Worm (Caenorhabditis elegans): ENCODE results near the gene brc-2.
A peak's percentile ranks its signal among the peaks of the same experiment; 100 is the strongest.

The brc-2 gene

ce11 chrIII:6895166-6895565 lies 7.7 kb downstream of the brc-2 start (continued):
- TF ChIP-seq skn-1 (tag; optimal IDR thresholded peaks at IDR 0.05) (peak; percentile 29), lsy-2 (tag; optimal IDR thresholded peaks at IDR 0.05) (peak; percentile 74 to 91), ets-5 (GFP tag; IDR thresholded peaks at IDR 0.05) (no peak), lin-13 (GFP tag; optimal IDR thresholded peaks at IDR 0.05) (peak; percentile 18), egl-27 (tag; optimal IDR thresholded peaks at IDR 0.05) (no peak), ceh-82 (tag; optimal IDR thresholded peaks at IDR 0.05) (peak in 2 of 3 experiments; percentile 10 to 11), C04F5.9 (tag; optimal IDR thresholded peaks at IDR 0.05) (no peak), blmp-1 (tag; optimal IDR thresholded peaks at IDR 0.05) (peak; percentile 60), rnt-1 (tag; optimal IDR thresholded peaks at IDR 0.05) (peak; percentile 81), tbx-2 (tag; optimal IDR thresholded peaks at IDR 0.05) (peak; percentile 77), unc-30 (tag; optimal IDR thresholded peaks at IDR 0.05) (no peak), nhr-12 (tag; optimal IDR thresholded peaks at IDR 0.05) (no peak), nhr-19 (GFP tag; conservative IDR thresholded peaks at IDR 0.05) (peak; percentile 85), grh-1 (GFP tag; IDR thresholded peaks at IDR 0.05) (peak; percentile 44; the same call in 1 of the 2 replicates), sptf-1 (tag; optimal IDR thresholded peaks at IDR 0.05) (no peak), nhr-20 (tag; optimal IDR thresholded peaks at IDR 0.05) (peak; percentile 87), C34B4.2 (tag; optimal IDR thresholded peaks at IDR 0.05) (no peak), mab-9 (GFP tag; IDR thresholded peaks at IDR 0.05) (no peak), pax-3 (tag; optimal IDR thresholded peaks at IDR 0.05) (no peak), lin-39 (tag; optimal IDR thresholded peaks at IDR 0.05) (peak; percentile 63), fkh-4 (tag; optimal IDR thresholded peaks at IDR 0.05; ENCODE audit: borderline replicate concordance) (no peak), alr-1 (tag; optimal IDR thresholded peaks at IDR 0.05; ENCODE audit: borderline replicate concordance) (no peak)

ce11 chrIII:6891560-6891959 lies 11.3 kb downstream of the brc-2 start, which contains the start of gene K04C2.5:
TSS of gene K04C2.5 (minus strand) at chrIII:6891660.
- TF ChIP-seq nhr-77 (tag; optimal IDR thresholded peaks at IDR 0.05) (no peak), jun-1 (tag; optimal IDR thresholded peaks at IDR 0.05) (no peak), fkh-10 (GFP tag; optimal IDR thresholded peaks at IDR 0.05) (no peak), mab-9 (GFP tag; IDR thresholded peaks at IDR 0.05) (no peak), lin-13 (GFP tag; optimal IDR thresholded peaks at IDR 0.05) (no peak), sptf-1 (tag; optimal IDR thresholded peaks at IDR 0.05) (no peak), ceh-8 (GFP tag; optimal IDR thresholded peaks at IDR 0.05) (no peak)

ce11 chrIII:6888999-6889824 lies 13.7 kb downstream of the brc-2 start, which contains the start of the genes brd-1 and K04C2.2:
TSS of gene brd-1 (minus strand) at chrIII:6889504.
TSS of gene K04C2.2 (plus strand) at chrIII:6889774.
- TF ChIP-seq blmp-1 (tag; optimal IDR thresholded peaks at IDR 0.05) (peak; percentile 42), nhr-71 (tag; optimal IDR thresholded peaks at IDR 0.05) (peak; percentile 24), ceh-63 (GFP tag; optimal IDR thresholded peaks at IDR 0.05) (no peak), lsy-2 (tag; optimal IDR thresholded peaks at IDR 0.05) (peak in 1 of 2 experiments; percentile 63), lin-35 (GFP tag; optimal IDR thresholded peaks at IDR 0.05) (peak; percentile 57 to 87), ets-5 (GFP tag; IDR thresholded peaks at IDR 0.05) (no peak), F16B12.6 (tag; optimal IDR thresholded peaks at IDR 0.05) (peak; percentile 79), efl-1 (optimal IDR thresholded peaks at IDR 0.05) (peak in 1 of 2 experiments; percentile 74), efl-1 (GFP tag; optimal IDR thresholded peaks at IDR 0.05 in 1 of 2) (peak; percentile 80 to 97), nhr-20 (tag; optimal IDR thresholded peaks at IDR 0.05) (peak; percentile 11), swsn-7 (tag; optimal IDR thresholded peaks at IDR 0.05) (peak; percentile 6), elt-3 (tag; optimal IDR thresholded peaks at IDR 0.05) (no peak), unc-130 (tag; optimal IDR thresholded peaks at IDR 0.05) (peak; percentile 1), dpl-1 (GFP tag; optimal IDR thresholded peaks at IDR 0.05) (peak; percentile 53 to 83 (median 76)), skn-1 (tag; optimal IDR thresholded peaks at IDR 0.05) (peak; percentile 27), C04F5.9 (tag; optimal IDR thresholded peaks at IDR 0.05) (no peak), snu-23 (GFP tag; optimal IDR thresholded peaks at IDR 0.05) (peak; percentile 41), mep-1 (tag; optimal IDR thresholded peaks at IDR 0.05) (peak; percentile 52), alr-1 (tag; optimal IDR thresholded peaks at IDR 0.05; ENCODE audit: borderline replicate concordance) (no peak), fos-1 (tag; optimal IDR thresholded peaks at IDR 0.05) (no peak), nhr-47 (tag; optimal IDR thresholded peaks at IDR 0.05) (peak; percentile 8), tbx-2 (tag; optimal IDR thresholded peaks at IDR 0.05) (no peak)

All from whole organism, L1 larva.